Fruit fly (Drosophila melanogaster) whole organism, embryonic: Measurements from ENCODE around the gene Tbcd.

Source experiments
- Awh ChIP-seq: fragments of 200-800 bp; sonication (Bioruptor generic); IDR thresholded peaks from 2 replicates; pipeline ENCODE4, ENCODE4 v1.3.6; 2022; ENCODE audit warnings: missing biosample characterization, missing genetic modification characterization
- CG10366 ChIP-seq: fragments of 200-800 bp; sonication (Bioruptor generic); IDR thresholded peaks from 2 replicates; pipeline ENCODE4 v1.3.6; 2022; ENCODE audit warnings: missing biosample characterization, missing genetic modification characterization
- CG10431 ChIP-seq: fragments of 200-800 bp; sonication (Bioruptor generic); optimal IDR thresholded peaks from 3 replicates; lab custom pipeline; 2018; ENCODE audit warnings: missing biosample characterization, mild to moderate bottlenecking, missing genetic modification characterization
- CG11695 ChIP-seq: fragments of 200-800 bp; sonication (Bioruptor generic); IDR thresholded peaks from 3 replicates; pipeline ENCODE4 v1.3.6; 2022; ENCODE audit warnings: missing biosample characterization, missing genetic modification characterization
- CG11723 ChIP-seq: fragments of 200-800 bp; sonication (Bioruptor generic); optimal IDR thresholded peaks from 2 replicates; lab custom pipeline; 2017; ENCODE audit warnings: missing biosample characterization, mild to moderate bottlenecking, missing genetic modification characterization
- CG12219 ChIP-seq: fragments of 200-800 bp; sonication (Bioruptor generic); optimal IDR thresholded peaks from 3 replicates; lab custom pipeline; 2018; ENCODE audit warnings: missing biosample characterization, mild to moderate bottlenecking, missing genetic modification characterization
- CG12299 ChIP-seq: fragments of 200-800 bp; sonication (Bioruptor generic); optimal IDR thresholded peaks from 2 replicates; lab custom pipeline; 2018; ENCODE audit warnings: missing biosample characterization, mild to moderate bottlenecking, missing genetic modification characterization
- CG15073 ChIP-seq: fragments of 200-800 bp; sonication (Bioruptor generic); optimal IDR thresholded peaks from 2 replicates; lab custom pipeline; 2016; ENCODE audit warnings: missing biosample characterization, missing genetic modification characterization
- CG15601 ChIP-seq: fragments of 200-800 bp; sonication (Bioruptor generic); optimal IDR thresholded peaks from 3 replicates; lab custom pipeline; 2019; ENCODE audit warnings: missing biosample characterization, mild to moderate bottlenecking, missing genetic modification characterization, moderate library complexity
- CG17328 ChIP-seq: fragments of 200-800 bp; sonication (Bioruptor generic); IDR thresholded peaks from 2 replicates; pipeline ENCODE4 v1.3.6; 2022; ENCODE audit warnings: missing biosample characterization, missing genetic modification characterization
- CG18476 ChIP-seq: fragments of 200-800 bp; sonication (Bioruptor generic); optimal IDR thresholded peaks from 2 replicates; lab custom pipeline; 2016; ENCODE audit warnings: missing biosample characterization, mild to moderate bottlenecking, missing genetic modification characterization
- CG31441 ChIP-seq: fragments of 200-800 bp; sonication (Bioruptor generic); IDR thresholded peaks from 2 replicates; pipeline ENCODE4 v1.3.6; 2022; ENCODE audit warnings: missing biosample characterization, missing genetic modification characterization
- CG32767 ChIP-seq: fragments of 200-800 bp; sonication (Bioruptor generic); IDR thresholded peaks from 2 replicates; pipeline ENCODE4 v1.3.6; 2022; ENCODE audit warnings: missing biosample characterization, missing genetic modification characterization
- CG32772 ChIP-seq: fragments of 200-800 bp; sonication (Bioruptor generic); IDR thresholded peaks from 2 replicates; pipeline ENCODE4 v1.3.6; 2022; ENCODE audit warnings: missing biosample characterization, missing genetic modification characterization
- CG3838 ChIP-seq: fragments of 200-800 bp; sonication (Bioruptor generic); optimal IDR thresholded peaks from 3 replicates; lab custom pipeline; 2016; ENCODE audit warnings: missing biosample characterization, missing genetic modification characterization
- CG4404 ChIP-seq: fragments of 200-800 bp; sonication (Bioruptor generic); IDR thresholded peaks from 2 replicates; pipeline ENCODE4 v1.3.6; 2022; ENCODE audit warnings: missing biosample characterization, missing genetic modification characterization
- CG6854 ChIP-seq: fragments of 200-800 bp; sonication (Bioruptor generic); optimal IDR thresholded peaks from 3 replicates; lab custom pipeline; 2017; ENCODE audit warnings: missing biosample characterization, mild to moderate bottlenecking, missing genetic modification characterization
- CG7987 ChIP-seq: fragments of 200-800 bp; sonication (Bioruptor generic); optimal IDR thresholded peaks from 2 replicates; lab custom pipeline; 2018; ENCODE audit warnings: missing biosample characterization, mild to moderate bottlenecking, missing genetic modification characterization, moderate library complexity
- Dbx ChIP-seq: fragments of 200-800 bp; sonication (Bioruptor generic); IDR thresholded peaks from 3 replicates; pipeline ENCODE4 v1.3.6; 2022; ENCODE audit warnings: missing biosample characterization, missing genetic modification characterization
- Dfd ChIP-seq, 2 experiments: fragments of >200 bp; optimal IDR thresholded peaks; 2 replicates each; lab custom pipeline; 2017; ENCODE audit warnings: missing biosample characterization in 2 of 2, missing genetic modification characterization in 2 of 2
- Doc2 ChIP-seq: fragments of 200-800 bp; sonication (Bioruptor generic); IDR thresholded peaks from 2 replicates; pipeline ENCODE4 v1.3.6; 2022; ENCODE audit warnings: missing biosample characterization, missing genetic modification characterization
- Ets65A ChIP-seq: fragments of 200-800 bp; sonication (Bioruptor generic); peaks from one replicate; lab custom pipeline; 2016; ENCODE audit warnings: missing biosample characterization, missing genetic modification characterization
- Fer3 ChIP-seq: fragments of 200-800 bp; sonication (Bioruptor generic); optimal IDR thresholded peaks from 2 replicates; lab custom pipeline; 2018; ENCODE audit warnings: missing biosample characterization, mild to moderate bottlenecking, missing genetic modification characterization, moderate library complexity
- Hand ChIP-seq: fragments of 200-800 bp; sonication (Bioruptor generic); optimal IDR thresholded peaks from 2 replicates; lab custom pipeline; 2017; ENCODE audit warnings: mild to moderate bottlenecking, missing biosample characterization, missing genetic modification reagents, missing genetic modification characterization
- Hmr ChIP-seq: fragments of 200-800 bp; sonication (Bioruptor generic); optimal IDR thresholded peaks from 3 replicates; lab custom pipeline; 2017; ENCODE audit warnings: mild to moderate bottlenecking, missing biosample characterization, missing genetic modification reagents, missing genetic modification characterization
- Hmx ChIP-seq: fragments of 200-800 bp; sonication (Bioruptor generic); optimal IDR thresholded peaks from 2 replicates; lab custom pipeline; 2016; ENCODE audit warnings: missing biosample characterization, missing genetic modification characterization
- Hr51 ChIP-seq, 2 experiments: fragments of 200-800 bp; sonication (Bioruptor generic); optimal IDR thresholded peaks; 2 replicates in 1 of 2; 3 replicates in 1 of 2; lab custom pipeline; 2016 to 2018; ENCODE audit warnings: missing biosample characterization in 2 of 2, missing genetic modification characterization in 2 of 2, mild to moderate bottlenecking in 1 of 2, moderate library complexity in 1 of 2
- Hr78 ChIP-seq, 2 experiments: fragments of 200-800 bp in 1 of 2; fragments of >200 bp in 1 of 2; sonication (Bioruptor generic) in 1 of 2; optimal IDR thresholded peaks; 2 replicates each; lab custom pipeline; 2017 to 2019; ENCODE audit warnings: missing biosample characterization in 2 of 2, missing genetic modification characterization in 2 of 2, mild to moderate bottlenecking in 1 of 2, moderate library complexity in 1 of 2
- NfI ChIP-seq: fragments of 200-800 bp; sonication (Bioruptor generic); optimal IDR thresholded peaks from 3 replicates; lab custom pipeline; 2018; ENCODE audit warnings: missing biosample characterization, mild to moderate bottlenecking, missing genetic modification characterization, moderate library complexity
- Ptx1 ChIP-seq: fragments of 200-800 bp; sonication (Bioruptor generic); IDR thresholded peaks from 2 replicates; pipeline ENCODE4 v1.3.6; 2022; ENCODE audit warnings: missing biosample characterization, missing genetic modification characterization
- Sin3A ChIP-seq: fragments of >200 bp; optimal IDR thresholded peaks from 2 replicates; lab custom pipeline; 2018
- TFAM ChIP-seq: fragments of 200-800 bp; sonication (Bioruptor generic); optimal IDR thresholded peaks from 2 replicates; lab custom pipeline; 2017; ENCODE audit warnings: missing biosample characterization, missing genetic modification characterization, inconsistent platforms
- Taf1 ChIP-seq: fragments of 200-800 bp; sonication (Bioruptor generic); IDR thresholded peaks from 2 replicates; pipeline ENCODE4 v1.3.6; 2022; ENCODE audit warnings: missing biosample characterization, missing genetic modification characterization
- cas ChIP-seq: fragments of 200-800 bp; sonication (Bioruptor generic); IDR thresholded peaks from 2 replicates; pipeline ENCODE4 v1.3.6; 2022; ENCODE audit warnings: missing biosample characterization, missing genetic modification characterization
- chinmo ChIP-seq: fragments of 200-800 bp; sonication (Bioruptor generic); IDR thresholded peaks from 4 replicates; pipeline ENCODE4 v1.3.6; 2022; ENCODE audit warnings: missing biosample characterization, missing genetic modification characterization; ENCODE audit not compliant: partially characterized antibody
- chn ChIP-seq: fragments of 200-800 bp; sonication (Bioruptor generic); optimal IDR thresholded peaks from 2 replicates; lab custom pipeline; 2016; ENCODE audit warnings: missing biosample characterization, missing genetic modification characterization
- gce ChIP-seq: fragments of 200-800 bp; sonication (Bioruptor generic); IDR thresholded peaks from 3 replicates; pipeline ENCODE4 v1.3.6; 2022; ENCODE audit warnings: missing biosample characterization, missing genetic modification characterization
- gfzf ChIP-seq: fragments of 200-800 bp; sonication (Bioruptor generic); optimal IDR thresholded peaks from 2 replicates; lab custom pipeline; 2016; ENCODE audit warnings: missing biosample characterization, mild to moderate bottlenecking, missing genetic modification characterization, moderate library complexity
- gsb-n ChIP-seq: fragments of 200-800 bp; sonication (Bioruptor generic); optimal IDR thresholded peaks from 3 replicates; lab custom pipeline; 2018; ENCODE audit warnings: missing biosample characterization, mild to moderate bottlenecking, missing genetic modification characterization
- gt ChIP-seq: fragments of 200-800 bp; sonication (Bioruptor generic); IDR thresholded peaks from 2 replicates; pipeline ENCODE4 v1.3.6; 2022; ENCODE audit warnings: missing biosample characterization, missing genetic modification characterization
- her ChIP-seq: fragments of 200-800 bp; sonication (Bioruptor generic); optimal IDR thresholded peaks from 2 replicates; lab custom pipeline; 2016; ENCODE audit warnings: missing biosample characterization, missing genetic modification characterization
- lmd ChIP-seq: fragments of 200-800 bp; sonication (Bioruptor generic); IDR thresholded peaks from 2 replicates; pipeline ENCODE4 v1.3.6; 2022; ENCODE audit warnings: missing biosample characterization, missing genetic modification characterization
- org-1 ChIP-seq: fragments of 200-800 bp; sonication (Bioruptor generic); optimal IDR thresholded peaks from 2 replicates; lab custom pipeline; 2017; ENCODE audit warnings: missing biosample characterization, missing genetic modification characterization
- phol ChIP-seq: fragments of 200-800 bp; sonication (Bioruptor generic); optimal IDR thresholded peaks from 3 replicates; lab custom pipeline; 2018; ENCODE audit warnings: missing biosample characterization, mild to moderate bottlenecking, missing genetic modification characterization, moderate library complexity
- ranshi ChIP-seq: fragments of 200-800 bp; sonication (Bioruptor generic); IDR thresholded peaks from 2 replicates; pipeline ENCODE4 v1.3.6; 2022; ENCODE audit warnings: missing biosample characterization, missing genetic modification characterization
- rib ChIP-seq: fragments of 200-800 bp; sonication (Bioruptor generic); IDR thresholded peaks from 2 replicates; pipeline ENCODE4 v1.3.6; 2022; ENCODE audit warnings: missing biosample characterization, missing genetic modification characterization
- run ChIP-seq: fragments of 200-800 bp; sonication (Bioruptor generic); optimal IDR thresholded peaks from 3 replicates; lab custom pipeline; 2018; ENCODE audit warnings: missing biosample characterization, mild to moderate bottlenecking, missing genetic modification characterization
- slbo ChIP-seq: fragments of 200-800 bp; sonication (Bioruptor generic); IDR thresholded peaks from 2 replicates; pipeline ENCODE4 v1.3.6; 2022; ENCODE audit warnings: missing biosample characterization, missing genetic modification characterization
- sug ChIP-seq: fragments of 200-800 bp; optimal IDR thresholded peaks from 2 replicates; lab custom pipeline; 2019; ENCODE audit warnings: missing biosample characterization, mild to moderate bottlenecking, missing genetic modification characterization, moderate library complexity
- tna ChIP-seq: fragments of 200-800 bp; sonication (Bioruptor generic); IDR thresholded peaks from 2 replicates; pipeline ENCODE4 v1.3.6; 2022; ENCODE audit warnings: missing biosample characterization, missing genetic modification characterization; ENCODE audit not compliant: partially characterized antibody
- yki ChIP-seq: fragments of >200 bp; optimal IDR thresholded peaks from 3 replicates; lab custom pipeline; 2018

The Tbcd gene

dm6 chr2L:2175930-2176643 is 28.8 kb downstream of the Tbcd start (continued):
- peak; percentile 54 for TF ChIP-seq phol
- TF ChIP-seq Fer3 (tag; lab: Kevin White, UChicago), result peak; percentile 68
- TF ChIP-seq CG6854 (GFP tag; lab: Kevin White, UChicago), result peak; percentile 28
- TF ChIP-seq Sin3A (lab: Kevin White, UChicago), result no peak
- peak; percentile 54; the same call in 1 of the 2 replicates for TF ChIP-seq Ptx1
- TF ChIP-seq tna (GFP tag; lab: Robert Waterston, UW), result no peak
- no peak for TF ChIP-seq CG3838
- TF ChIP-seq CG11695 (GFP tag; lab: Robert Waterston, UW), result peak; percentile 68; the same call in 2 of the 3 replicates
- TF ChIP-seq ranshi (GFP tag; lab: Robert Waterston, UW), result no peak
- TF ChIP-seq chinmo (GFP tag; lab: Robert Waterston, UW), result peak; percentile 67; the same call in 1 of the 4 replicates
- TF ChIP-seq sug (tag; lab: Kevin White, UChicago), result peak; percentile 39
- no peak for TF ChIP-seq gce (GFP tag; lab: Robert Waterston, UW)
- TF ChIP-seq CG11723 (GFP tag; lab: Kevin White, UChicago), result no peak
- no peak for TF ChIP-seq chn (GFP tag; lab: Kevin White, UChicago)
- TF ChIP-seq NfI (GFP tag; lab: Kevin White, UChicago), result peak; percentile 37
- no peak for TF ChIP-seq cas
- TF ChIP-seq her (GFP tag; lab: Kevin White, UChicago), result no peak
- no peak for TF ChIP-seq gfzf
- TF ChIP-seq Ets65A (GFP tag; lab: Kevin White, UChicago), result no peak
- TF ChIP-seq gsb-n (tag; lab: Kevin White, UChicago), result no peak
- TF ChIP-seq Awh (GFP tag; lab: Robert Waterston, UW), result no peak
- TF ChIP-seq gt (GFP tag; lab: Robert Waterston, UW), result no peak
- peak; percentile 2 for TF ChIP-seq CG15601 (tag; lab: Kevin White, UChicago)
- TF ChIP-seq lmd (GFP tag; lab: Robert Waterston, UW), result peak; percentile 48
- TF ChIP-seq CG31441 (GFP tag; lab: Robert Waterston, UW), result peak; percentile 58
- TF ChIP-seq Hand (GFP tag; lab: Kevin White, UChicago), result peak; percentile 32
- TF ChIP-seq CG17328, result no peak
- peak; percentile 6 for TF ChIP-seq CG18476 (GFP tag; lab: Kevin White, UChicago)
- TF ChIP-seq CG32772 (GFP tag; lab: Robert Waterston, UW), result no peak
- TF ChIP-seq CG12219 (GFP tag; lab: Kevin White, UChicago), result no peak
- no peak for TF ChIP-seq Hmx
- no peak for TF ChIP-seq yki (lab: Kevin White, UChicago)
- TF ChIP-seq CG12299 (tag; lab: Kevin White, UChicago), result peak; percentile 5
- no peak for TF ChIP-seq run (tag; lab: Kevin White, UChicago)
- peak; percentile 47 for TF ChIP-seq org-1 (GFP tag; lab: Kevin White, UChicago)
- no peak for TF ChIP-seq Dfd (GFP tag; optimal IDR thresholded peaks at IDR 0.05; lab: Kevin White, UChicago)
- no peak for TF ChIP-seq Doc2 (GFP tag; lab: Robert Waterston, UW)
- TF ChIP-seq CG4404 (GFP tag; lab: Robert Waterston, UW), result no peak
- TF ChIP-seq rib (GFP tag; lab: Robert Waterston, UW), result peak; percentile 36; the same call in 1 of the 2 replicates
- no peak for TF ChIP-seq CG15073 (GFP tag; lab: Kevin White, UChicago)
- peak; percentile 32; the same call in 1 of the 2 replicates for TF ChIP-seq CG10366 (GFP tag; lab: Robert Waterston, UW)
- TF ChIP-seq CG32767 (GFP tag; lab: Robert Waterston, UW), result no peak
- peak; percentile 73 for TF ChIP-seq Hmr (GFP tag; lab: Kevin White, UChicago)
- no peak for TF ChIP-seq CG7987 (GFP tag; lab: Kevin White, UChicago)
- peak; percentile 20; the same call in 1 of the 2 replicates for TF ChIP-seq Taf1
- peak; percentile 65; the same call in 2 of the 3 replicates for TF ChIP-seq Dbx (GFP tag; lab: Robert Waterston, UW)
- no peak for TF ChIP-seq TFAM (GFP tag; lab: Kevin White, UChicago)
- no peak for TF ChIP-seq Hr78 (GFP tag; optimal IDR thresholded peaks at IDR 0.05; lab: Kevin White, UChicago)
- no peak for TF ChIP-seq CG10431 (GFP tag; lab: Kevin White, UChicago)
- peak in 1 of 2 experiments; percentile 77 for TF ChIP-seq Hr51 (GFP tag; optimal IDR thresholded peaks at IDR 0.05; lab: Kevin White, UChicago)
- TF ChIP-seq slbo (GFP tag; lab: Robert Waterston, UW), result peak; percentile 46; the same call in 1 of the 2 replicates
